Fruit fly (Drosophila melanogaster) whole organism, wandering third instar larva: ENCODE results near the gene Nrx-1.

Experiments
- Abd-B ChIP-seq: fragments of >200 bp; optimal IDR thresholded peaks from 2 replicates; lab custom pipeline; 2017; ENCODE audit warnings: missing biosample characterization, missing genetic modification characterization
- CG32264 ChIP-seq: fragments of 200-800 bp; sonication (Bioruptor generic); optimal IDR thresholded peaks from 2 replicates; lab custom pipeline; 2016; ENCODE audit warnings: missing biosample characterization, missing genetic modification characterization
- CG9705 ChIP-seq: fragments of 200-800 bp; sonication (Bioruptor generic); optimal IDR thresholded peaks from 2 replicates; lab custom pipeline; 2018; ENCODE audit warnings: missing biosample characterization, mild to moderate bottlenecking, missing genetic modification characterization
- CrebA ChIP-seq: fragments of 200-800 bp; sonication (Bioruptor generic); optimal IDR thresholded peaks from 2 replicates; lab custom pipeline; 2016; ENCODE audit warnings: missing biosample characterization, mild to moderate bottlenecking, missing genetic modification characterization, borderline replicate concordance
- Dfd ChIP-seq: fragments of >200 bp; optimal IDR thresholded peaks from 2 replicates; lab custom pipeline; 2017; ENCODE audit warnings: missing biosample characterization, missing genetic modification characterization
- Dif ChIP-seq: fragments of 200-275, 200-300 bp; sonication (Bioruptor generic); optimal IDR thresholded peaks from 2 replicates; lab custom pipeline; 2018; ENCODE audit warnings: missing biosample characterization, missing genetic modification characterization; ENCODE audit not compliant: partially characterized antibody
- GATAd ChIP-seq: sonication (Bioruptor generic); optimal IDR thresholded peaks from 2 replicates; lab custom pipeline; 2016; ENCODE audit warnings: missing biosample characterization, missing genetic modification characterization
- HLH106 ChIP-seq: fragments of 200-800 bp; optimal IDR thresholded peaks from 3 replicates; lab custom pipeline; 2019; ENCODE audit warnings: missing biosample characterization, mild to moderate bottlenecking, missing genetic modification characterization, moderate library complexity
- Hnf4 ChIP-seq: fragments of 200-800 bp; sonication (Bioruptor generic); optimal IDR thresholded peaks from 2 replicates; lab custom pipeline; 2016; ENCODE audit warnings: missing biosample characterization, mild to moderate bottlenecking, missing genetic modification characterization
- Hr78 ChIP-seq: fragments of >200 bp; optimal IDR thresholded peaks from 2 replicates; lab custom pipeline; 2017; ENCODE audit warnings: missing biosample characterization, missing genetic modification characterization
- Hr83 ChIP-seq: fragments of 200-300 bp; sonication (Bioruptor generic); optimal IDR thresholded peaks from 2 replicates; lab custom pipeline; 2016; ENCODE audit warnings: missing biosample characterization, mild to moderate bottlenecking, missing genetic modification characterization, moderate library complexity; ENCODE audit not compliant: poor library complexity, severe bottlenecking
- Jra ChIP-seq: sonication (Bioruptor generic); optimal IDR thresholded peaks from 2 replicates; lab custom pipeline; 2016; ENCODE audit warnings: missing biosample characterization, missing genetic modification characterization
- Mio ChIP-seq: sonication (Bioruptor generic); optimal IDR thresholded peaks from 2 replicates; lab custom pipeline; 2016; ENCODE audit warnings: missing biosample characterization, missing genetic modification characterization
- Myc ChIP-seq: fragments of >200 bp; optimal IDR thresholded peaks from 2 replicates; lab custom pipeline; 2017
- N ChIP-seq: fragments of >200 bp; optimal IDR thresholded peaks from 2 replicates; lab custom pipeline; 2018; ENCODE audit warnings: missing biosample characterization, missing external identifiers, missing genetic modification characterization
- OdsH ChIP-seq: fragments of 200-800 bp; sonication (Bioruptor generic); optimal IDR thresholded peaks from 2 replicates; lab custom pipeline; 2016; ENCODE audit warnings: missing biosample characterization, mild to moderate bottlenecking, missing genetic modification characterization
- Rel ChIP-seq, 2 experiments: fragments of 200-800 bp; sonication (Bioruptor generic) in 1 of 2; optimal IDR thresholded peaks; 2 replicates in 1 of 2; 3 replicates in 1 of 2; lab custom pipeline; 2016 to 2019; ENCODE audit warnings: mild to moderate bottlenecking in 2 of 2, missing biosample characterization in 2 of 2, missing genetic modification characterization in 2 of 2, moderate library complexity in 1 of 2
- Sp1 ChIP-seq: fragments of 200-800 bp; sonication (Bioruptor generic); optimal IDR thresholded peaks from 3 replicates; lab custom pipeline; 2019; ENCODE audit warnings: missing biosample characterization, mild to moderate bottlenecking, missing genetic modification characterization, moderate library complexity
- Vsx2 ChIP-seq: fragments of 200-300, 225-300 bp; sonication (Bioruptor generic); optimal IDR thresholded peaks from 2 replicates; lab custom pipeline; 2018; ENCODE audit warnings: missing biosample characterization, missing genetic modification characterization; ENCODE audit not compliant: partially characterized antibody
- br ChIP-seq: fragments of 200-800 bp; sonication (Bioruptor generic); optimal IDR thresholded peaks from 2 replicates; lab custom pipeline; 2016; ENCODE audit warnings: missing biosample characterization, missing genetic modification characterization
- brk ChIP-seq: fragments of 200-800 bp; sonication (Bioruptor generic); optimal IDR thresholded peaks from 2 replicates; lab custom pipeline; 2016; ENCODE audit warnings: missing biosample characterization, mild to moderate bottlenecking, missing genetic modification characterization
- dl ChIP-seq, 2 experiments: fragments of 175-275, 200-275 bp in 1 of 2; fragments of 200-275 bp in 1 of 2; sonication (Bioruptor generic); optimal IDR thresholded peaks; lab custom pipeline; 2018; ENCODE audit warnings: mild to moderate bottlenecking in 2 of 2, missing biosample characterization in 2 of 2, missing genetic modification characterization in 2 of 2, moderate library complexity in 2 of 2; ENCODE audit not compliant: partially characterized antibody in 2 of 2, insufficient read depth in 1 of 2
- dmrt93B ChIP-seq: fragments of 200-800 bp; sonication (Bioruptor generic); optimal IDR thresholded peaks from 2 replicates; lab custom pipeline; 2018; ENCODE audit warnings: missing biosample characterization, mild to moderate bottlenecking, missing genetic modification characterization
- dsf ChIP-seq: sonication (Bioruptor generic); optimal IDR thresholded peaks from 2 replicates; lab custom pipeline; 2016; ENCODE audit warnings: missing biosample characterization, missing genetic modification characterization, borderline replicate concordance
- ey ChIP-seq: fragments of 200-800 bp; sonication (Bioruptor generic); optimal IDR thresholded peaks from 2 replicates; lab custom pipeline; 2016; ENCODE audit warnings: missing biosample characterization, missing genetic modification characterization
- foxo ChIP-seq, 2 experiments: fragments of 200-800 bp; sonication (Bioruptor generic); optimal IDR thresholded peaks; 2 replicates in 1 of 2; 3 replicates in 1 of 2; lab custom pipeline; 2016 to 2017; ENCODE audit warnings: missing biosample characterization in 2 of 2, missing genetic modification characterization in 2 of 2
- fru ChIP-seq: fragments of 200-800 bp; sonication (Bioruptor generic); optimal IDR thresholded peaks from 3 replicates; lab custom pipeline; 2016; ENCODE audit warnings: missing biosample characterization, mild to moderate bottlenecking, missing genetic modification characterization
- h ChIP-seq: fragments of 200-800 bp; sonication (Bioruptor generic); optimal IDR thresholded peaks from 3 replicates; lab custom pipeline; 2016; ENCODE audit warnings: missing biosample characterization, mild to moderate bottlenecking, missing genetic modification characterization
- jim ChIP-seq: fragments of 175-275, 200-325 bp; sonication (Bioruptor generic); optimal IDR thresholded peaks from 2 replicates; lab custom pipeline; 2016; ENCODE audit warnings: missing biosample characterization, mild to moderate bottlenecking, missing genetic modification characterization
- lola ChIP-seq: fragments of >200 bp; optimal IDR thresholded peaks from 2 replicates; lab custom pipeline; 2017; ENCODE audit warnings: missing biosample characterization, missing genetic modification characterization
- pan ChIP-seq: fragments of >200 bp; optimal IDR thresholded peaks from 2 replicates; lab custom pipeline; 2017
- psq ChIP-seq: fragments of 200-800 bp; sonication (Bioruptor generic); optimal IDR thresholded peaks from 3 replicates; lab custom pipeline; 2017; ENCODE audit warnings: missing biosample characterization, mild to moderate bottlenecking, missing genetic modification characterization, moderate library complexity
- rgr ChIP-seq: fragments of 200-800 bp; sonication (Bioruptor generic); optimal IDR thresholded peaks from 3 replicates; lab custom pipeline; 2016; ENCODE audit warnings: missing biosample characterization, mild to moderate bottlenecking, missing genetic modification characterization
- sage ChIP-seq: fragments of 200-800 bp; sonication (Bioruptor generic); optimal IDR thresholded peaks from 2 replicates; lab custom pipeline; 2016; ENCODE audit warnings: missing biosample characterization, mild to moderate bottlenecking, missing genetic modification characterization
- sv ChIP-seq: fragments of 200-800 bp; sonication (Bioruptor generic); optimal IDR thresholded peaks from 3 replicates; lab custom pipeline; 2016; ENCODE audit warnings: missing biosample characterization, missing genetic modification characterization
- tai ChIP-seq: sonication (Bioruptor generic); optimal IDR thresholded peaks from 2 replicates; lab custom pipeline; 2016; ENCODE audit warnings: missing biosample characterization, missing genetic modification characterization
- usp ChIP-seq: fragments of >200 bp; optimal IDR thresholded peaks from 2 replicates; lab custom pipeline; 2017; ENCODE audit warnings: missing biosample characterization, missing genetic modification characterization
- woc ChIP-seq: sonication (Bioruptor generic); optimal IDR thresholded peaks from 2 replicates; lab custom pipeline; 2016; ENCODE audit warnings: missing biosample characterization, mild to moderate bottlenecking, missing genetic modification characterization

Gene Nrx-1

DNA sequence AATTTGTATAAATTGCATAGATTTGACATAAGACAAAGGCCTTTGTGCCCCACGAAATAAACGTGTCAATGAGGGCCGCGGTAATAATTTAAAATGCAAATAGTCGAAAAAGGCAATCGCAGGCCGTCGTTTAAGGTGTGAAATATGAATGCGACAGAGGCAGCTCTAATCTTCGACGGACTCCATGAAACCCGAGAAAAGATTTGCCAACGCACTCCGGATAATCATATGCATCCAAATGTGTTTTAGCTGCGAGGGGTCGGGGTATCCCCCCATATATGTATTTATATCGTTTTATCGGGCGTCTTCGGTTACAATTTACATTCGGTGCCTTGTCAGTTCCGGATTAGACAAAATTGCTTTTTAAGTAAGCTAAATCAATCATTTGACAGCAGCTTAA lies 30.0 kb upstream of the Nrx-1 start:
- TF ChIP-seq N (no peak), Myc (lab: Kevin White, UChicago) (no peak), foxo (GFP tag; optimal IDR thresholded peaks at IDR 0.05; lab: Kevin White, UChicago) (no peak), rgr (GFP tag; lab: Kevin White, UChicago) (no peak), br (GFP tag; lab: Kevin White, UChicago) (no peak), GATAd (no peak), h (GFP tag; lab: Kevin White, UChicago) (no peak), ey (no peak), jim (GFP tag; lab: Kevin White, UChicago) (no peak), Hr83 (GFP tag; lab: Kevin White, UChicago) (no peak), brk (GFP tag; lab: Kevin White, UChicago) (no peak), dl (GFP tag; optimal IDR thresholded peaks at IDR 0.05; lab: Kevin White, UChicago; ENCODE audit: insufficient read depth in 1 of 2, partially characterized antibody in 2 of 2) (no peak), Jra (GFP tag; lab: Kevin White, UChicago) (no peak), tai (GFP tag; lab: Kevin White, UChicago) (no peak), psq (no peak), Hnf4 (no peak)

DNA sequence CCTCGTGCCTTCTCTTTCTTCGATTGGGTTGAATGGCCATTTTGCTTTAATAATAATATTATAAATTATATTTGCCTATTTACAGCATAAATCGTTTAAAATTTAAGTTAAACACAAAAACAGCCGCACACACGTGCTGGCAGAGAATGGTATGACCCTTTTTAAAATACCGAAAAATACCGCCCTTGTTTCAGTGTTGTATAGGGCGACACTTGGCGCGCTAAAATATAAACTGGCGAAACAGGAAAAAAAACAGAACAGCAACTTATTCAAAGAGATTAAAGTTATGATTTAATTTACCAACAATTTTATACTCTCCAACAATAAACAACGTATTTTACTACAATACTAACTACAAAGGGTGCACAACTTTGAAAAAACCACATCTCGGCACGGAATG lies 21.8 kb upstream of the Nrx-1 start, which contains the start of gene CG12499:
CG12499 (minus strand) TSS at position 95 of the 400 bp plus-strand sequence.
- TF ChIP-seq Myc (lab: Kevin White, UChicago), result peak; percentile 19
- TF ChIP-seq HLH106 (tag; lab: Kevin White, UChicago), result no peak

DNA sequence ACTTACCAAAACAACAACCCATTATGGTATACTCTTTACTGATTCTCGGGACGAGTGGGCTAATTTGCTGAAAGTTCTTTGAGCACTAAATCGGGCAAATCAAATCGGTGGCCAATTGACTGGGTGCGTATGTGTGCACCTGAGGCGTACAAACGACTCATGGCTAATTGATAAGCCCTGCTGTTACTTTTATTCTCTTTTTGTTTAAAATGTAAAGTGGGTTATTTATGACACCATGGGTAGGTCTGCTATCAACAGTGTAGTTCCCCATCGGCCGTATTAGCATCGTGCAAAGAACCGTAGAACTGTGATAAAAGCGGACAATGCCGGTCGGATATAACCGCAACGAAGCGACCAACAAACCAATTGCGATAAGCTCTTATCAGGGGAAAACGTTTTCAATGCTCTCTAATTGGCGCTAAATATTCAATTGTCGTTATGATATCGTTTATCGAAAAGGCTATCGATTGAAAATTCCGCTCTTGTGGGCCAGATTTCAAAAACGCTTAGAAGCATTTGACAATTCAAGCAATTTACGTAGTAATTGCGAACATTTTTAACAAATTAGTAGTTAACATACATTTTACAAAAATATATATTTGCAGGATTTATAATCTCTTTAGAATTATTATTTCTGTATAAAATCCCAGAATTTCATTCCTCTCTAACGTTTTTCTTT lies 21.0 kb upstream of the Nrx-1 start, which contains the start of gene CG34288:
CG34288 (minus strand) TSS at position 69 of the 679 bp plus-strand sequence.
- peak; percentile 65 for TF ChIP-seq Rel (GFP tag; optimal IDR thresholded peaks at IDR 0.05; lab: Kevin White, UChicago)
- peak; percentile 96 for TF ChIP-seq Rel (tag; optimal IDR thresholded peaks at IDR 0.05; lab: Kevin White, UChicago)
- no peak for TF ChIP-seq Hnf4
- TF ChIP-seq Vsx2, result peak; percentile 93
- TF ChIP-seq Myc (lab: Kevin White, UChicago), result no peak
- TF ChIP-seq psq, result no peak
- TF ChIP-seq h (GFP tag; lab: Kevin White, UChicago), result peak; percentile 76
- TF ChIP-seq brk (GFP tag; lab: Kevin White, UChicago), result no peak
- TF ChIP-seq CrebA, result no peak
- peak; percentile 43 for TF ChIP-seq ey
- no peak for TF ChIP-seq woc (GFP tag; lab: Kevin White, UChicago)
- peak; percentile 83 for TF ChIP-seq fru (GFP tag; lab: Kevin White, UChicago)
- TF ChIP-seq OdsH (GFP tag; lab: Kevin White, UChicago), result peak; percentile 50
- TF ChIP-seq Jra (GFP tag; lab: Kevin White, UChicago), result peak; percentile 6
- no peak for TF ChIP-seq dsf (GFP tag; lab: Kevin White, UChicago)
- TF ChIP-seq br (GFP tag; lab: Kevin White, UChicago), result peak; percentile 43
- no peak for TF ChIP-seq usp (GFP tag; lab: Kevin White, UChicago)
- peak; percentile 54 for TF ChIP-seq HLH106 (tag; lab: Kevin White, UChicago)
- TF ChIP-seq foxo (GFP tag; optimal IDR thresholded peaks at IDR 0.05; lab: Kevin White, UChicago), result peak; percentile 9 to 74
- TF ChIP-seq Hr78 (GFP tag; lab: Kevin White, UChicago), result no peak
- no peak for TF ChIP-seq N
- peak; percentile 74 for TF ChIP-seq CG32264
- TF ChIP-seq Hr83 (GFP tag; lab: Kevin White, UChicago), result peak; percentile 87

DNA sequence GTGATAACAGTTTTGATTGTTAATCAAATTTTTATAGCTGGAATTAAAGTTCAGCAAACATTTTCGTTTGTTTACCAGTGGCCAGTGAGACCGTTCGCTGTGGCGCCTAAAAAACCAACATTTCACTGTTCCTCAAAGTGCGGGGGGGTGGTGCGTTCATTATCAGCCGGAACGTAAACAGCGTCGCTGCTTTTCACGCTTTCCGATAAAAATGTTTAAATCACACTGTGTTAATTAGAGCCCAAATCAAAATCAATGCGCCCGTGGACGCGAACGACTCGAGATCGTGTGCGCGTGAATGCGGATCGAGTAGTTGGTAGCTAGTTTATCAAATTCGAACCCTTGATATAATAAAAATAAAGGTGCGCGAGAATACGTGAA lies 20.4 kb upstream of the Nrx-1 start, which contains the start of gene CG34376:
CG34376 (plus strand) TSS at position 226 of the 381 bp plus-strand sequence.
- TF ChIP-seq lola (GFP tag; lab: Kevin White, UChicago) (no peak), CrebA (no peak), Abd-B (no peak), N (no peak), ey (no peak), CG32264 (no peak), Dif (GFP tag; lab: Kevin White, UChicago) (peak; percentile 36), Mio (GFP tag; lab: Kevin White, UChicago) (no peak), Sp1 (peak; percentile 8), pan (lab: Kevin White, UChicago) (no peak), dsf (GFP tag; lab: Kevin White, UChicago) (no peak), sv (GFP tag; lab: Kevin White, UChicago) (no peak), Rel (GFP tag; optimal IDR thresholded peaks at IDR 0.05; lab: Kevin White, UChicago) (no peak), Rel (tag; optimal IDR thresholded peaks at IDR 0.05; lab: Kevin White, UChicago) (peak; percentile 67), sage (GFP tag; lab: Kevin White, UChicago) (no peak), GATAd (no peak), CG9705 (GFP tag; lab: Kevin White, UChicago) (no peak), Hr78 (GFP tag; lab: Kevin White, UChicago) (no peak), dmrt93B (no peak), usp (GFP tag; lab: Kevin White, UChicago) (no peak), woc (GFP tag; lab: Kevin White, UChicago) (peak; percentile 46), Vsx2 (no peak), Dfd (GFP tag; lab: Kevin White, UChicago) (no peak), Hr83 (GFP tag; lab: Kevin White, UChicago) (peak; percentile 80), h (GFP tag; lab: Kevin White, UChicago) (peak; percentile 3), HLH106 (tag; lab: Kevin White, UChicago) (no peak), fru (GFP tag; lab: Kevin White, UChicago) (no peak), dl (GFP tag; optimal IDR thresholded peaks at IDR 0.05; lab: Kevin White, UChicago; ENCODE audit: insufficient read depth in 1 of 2, partially characterized antibody in 2 of 2) (no peak), brk (GFP tag; lab: Kevin White, UChicago) (no peak), jim (GFP tag; lab: Kevin White, UChicago) (no peak), br (GFP tag; lab: Kevin White, UChicago) (no peak)
